Fruit fly (Drosophila melanogaster) whole organism, wandering third instar larva: ENCODE results near the gene CG4666.

ENCODE experiments used
- Dif ChIP-seq: fragments of 200-275, 200-300 bp; sonication (Bioruptor generic); optimal IDR thresholded peaks from 2 replicates; lab custom pipeline; 2018; ENCODE audit warnings: missing biosample characterization, missing genetic modification characterization; ENCODE audit not compliant: partially characterized antibody
- HLH106 ChIP-seq: fragments of 200-800 bp; optimal IDR thresholded peaks from 3 replicates; lab custom pipeline; 2019; ENCODE audit warnings: missing biosample characterization, mild to moderate bottlenecking, missing genetic modification characterization, moderate library complexity
- Jra ChIP-seq: sonication (Bioruptor generic); optimal IDR thresholded peaks from 2 replicates; lab custom pipeline; 2016; ENCODE audit warnings: missing biosample characterization, missing genetic modification characterization
- Mio ChIP-seq: sonication (Bioruptor generic); optimal IDR thresholded peaks from 2 replicates; lab custom pipeline; 2016; ENCODE audit warnings: missing biosample characterization, missing genetic modification characterization
- OdsH ChIP-seq: fragments of 200-800 bp; sonication (Bioruptor generic); optimal IDR thresholded peaks from 2 replicates; lab custom pipeline; 2016; ENCODE audit warnings: missing biosample characterization, mild to moderate bottlenecking, missing genetic modification characterization
- br ChIP-seq: fragments of 200-800 bp; sonication (Bioruptor generic); optimal IDR thresholded peaks from 2 replicates; lab custom pipeline; 2016; ENCODE audit warnings: missing biosample characterization, missing genetic modification characterization
- brk ChIP-seq: fragments of 200-800 bp; sonication (Bioruptor generic); optimal IDR thresholded peaks from 2 replicates; lab custom pipeline; 2016; ENCODE audit warnings: missing biosample characterization, mild to moderate bottlenecking, missing genetic modification characterization
- dsf ChIP-seq: sonication (Bioruptor generic); optimal IDR thresholded peaks from 2 replicates; lab custom pipeline; 2016; ENCODE audit warnings: missing biosample characterization, missing genetic modification characterization, borderline replicate concordance
- h ChIP-seq: fragments of 200-800 bp; sonication (Bioruptor generic); optimal IDR thresholded peaks from 3 replicates; lab custom pipeline; 2016; ENCODE audit warnings: missing biosample characterization, mild to moderate bottlenecking, missing genetic modification characterization
- jim ChIP-seq: fragments of 175-275, 200-325 bp; sonication (Bioruptor generic); optimal IDR thresholded peaks from 2 replicates; lab custom pipeline; 2016; ENCODE audit warnings: missing biosample characterization, mild to moderate bottlenecking, missing genetic modification characterization
- lola ChIP-seq: fragments of >200 bp; optimal IDR thresholded peaks from 2 replicates; lab custom pipeline; 2017; ENCODE audit warnings: missing biosample characterization, missing genetic modification characterization
- psq ChIP-seq: fragments of 200-800 bp; sonication (Bioruptor generic); optimal IDR thresholded peaks from 3 replicates; lab custom pipeline; 2017; ENCODE audit warnings: missing biosample characterization, mild to moderate bottlenecking, missing genetic modification characterization, moderate library complexity
- usp ChIP-seq: fragments of >200 bp; optimal IDR thresholded peaks from 2 replicates; lab custom pipeline; 2017; ENCODE audit warnings: missing biosample characterization, missing genetic modification characterization

DNA sequence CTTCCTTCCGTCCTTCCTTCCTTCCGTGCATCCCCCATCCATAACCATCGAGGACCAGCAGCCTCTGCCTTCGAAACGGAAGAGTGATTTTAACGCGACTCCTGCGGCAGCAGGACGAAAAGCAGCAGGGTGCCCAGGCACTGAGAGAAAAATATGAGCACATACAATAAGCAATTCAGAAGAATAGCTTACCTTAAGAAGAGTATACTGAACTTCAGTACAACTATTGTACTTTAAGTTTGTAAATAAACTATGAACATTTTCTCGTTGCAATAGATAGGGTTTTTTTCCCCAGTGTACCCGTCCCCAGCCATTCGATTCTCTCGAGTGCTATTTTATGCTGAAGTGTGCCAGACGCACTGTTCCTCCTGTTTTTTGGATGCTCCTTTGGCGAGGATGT, 45.9 kb downstream of the CG4666 start:
- peak; percentile 75 for TF ChIP-seq h (GFP tag; lab: Kevin White, UChicago)
- peak; percentile 66 for TF ChIP-seq br (GFP tag; lab: Kevin White, UChicago)
- TF ChIP-seq Mio (GFP tag; lab: Kevin White, UChicago), result no peak
- TF ChIP-seq brk, result no peak
- peak; percentile 50 for TF ChIP-seq psq (GFP tag; lab: Kevin White, UChicago)
- TF ChIP-seq OdsH (GFP tag; lab: Kevin White, UChicago), result peak; percentile 54
- no peak for TF ChIP-seq usp (GFP tag; lab: Kevin White, UChicago)
- TF ChIP-seq jim (GFP tag; lab: Kevin White, UChicago), result no peak
- TF ChIP-seq dsf, result no peak
- no peak for TF ChIP-seq Dif
- TF ChIP-seq Jra (GFP tag; lab: Kevin White, UChicago), result no peak
- TF ChIP-seq lola (GFP tag; lab: Kevin White, UChicago), result no peak
- peak; percentile 71 for TF ChIP-seq HLH106
